Worm (Caenorhabditis elegans): ENCODE data around the gene F02A9.1.

ce11 chrIII:9069712-9070111 is 7.9 kb downstream of the F02A9.1 start:
- TF ChIP-seq dve-1 (tag; optimal IDR thresholded peaks at IDR 0.05; ENCODE audit: insufficient read depth) (peak; percentile 1), lin-39 (tag; optimal IDR thresholded peaks at IDR 0.05) (no peak), nhr-77 (tag; optimal IDR thresholded peaks at IDR 0.05) (no peak), ama-1 (optimal IDR thresholded peaks at IDR 0.05) (no peak), aly-2 (tag; optimal IDR thresholded peaks at IDR 0.05) (no peak), sdz-12 (GFP tag; optimal IDR thresholded peaks at IDR 0.05) (no peak), unc-130 (GFP tag; optimal IDR thresholded peaks at IDR 0.05) (no peak), snpc-4 (tag; optimal IDR thresholded peaks at IDR 0.05) (no peak), F37D6.2 (tag; optimal IDR thresholded peaks at IDR 0.05) (no peak), zag-1 (tag; optimal IDR thresholded peaks at IDR 0.05) (no peak), rbr-2 (tag; optimal IDR thresholded peaks at IDR 0.05) (no peak)
